Worm (Caenorhabditis elegans): ENCODE data around the gene C46H3.1.

C46H3.1 gene

DNA sequence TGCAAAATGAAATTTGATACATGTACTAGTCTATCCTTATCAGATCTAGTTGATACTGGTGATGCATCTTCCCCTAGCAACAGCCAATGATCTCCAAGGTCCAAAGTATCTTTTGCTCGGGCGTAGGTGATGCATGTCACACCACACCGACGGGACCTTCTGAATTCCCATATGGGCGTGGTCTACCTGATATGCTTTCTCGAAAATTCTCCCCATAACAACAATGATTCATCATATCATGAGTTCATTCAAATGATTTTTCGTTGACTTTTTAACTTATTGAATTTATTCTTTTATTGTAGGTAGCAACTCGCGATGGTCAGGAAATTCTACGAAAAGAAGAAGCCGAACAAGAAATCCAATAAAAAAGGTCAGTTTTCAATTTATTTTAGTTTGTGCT, at the start of gene C46H3.1:
TSS of gene C46H3.1 (plus strand) at position 301 of the 400 bp plus-strand sequence.
- no peak for TF ChIP-seq lin-32 (GFP tag; optimal IDR thresholded peaks at IDR 0.05)
- no peak for TF ChIP-seq drap-1 (GFP tag; optimal IDR thresholded peaks at IDR 0.05)
- no peak for TF ChIP-seq ces-1 (GFP tag; optimal IDR thresholded peaks at IDR 0.05)
- TF ChIP-seq ztf-11 (tag; optimal IDR thresholded peaks at IDR 0.05): no peak
- no peak for TF ChIP-seq ham-2 (GFP tag; optimal IDR thresholded peaks at IDR 0.05)
- no peak for TF ChIP-seq unc-120 (tag; optimal IDR thresholded peaks at IDR 0.05; ENCODE audit: poor library complexity, severe bottlenecking)
- TF ChIP-seq ceh-43 (GFP tag; optimal IDR thresholded peaks at IDR 0.05): no peak

DNA sequence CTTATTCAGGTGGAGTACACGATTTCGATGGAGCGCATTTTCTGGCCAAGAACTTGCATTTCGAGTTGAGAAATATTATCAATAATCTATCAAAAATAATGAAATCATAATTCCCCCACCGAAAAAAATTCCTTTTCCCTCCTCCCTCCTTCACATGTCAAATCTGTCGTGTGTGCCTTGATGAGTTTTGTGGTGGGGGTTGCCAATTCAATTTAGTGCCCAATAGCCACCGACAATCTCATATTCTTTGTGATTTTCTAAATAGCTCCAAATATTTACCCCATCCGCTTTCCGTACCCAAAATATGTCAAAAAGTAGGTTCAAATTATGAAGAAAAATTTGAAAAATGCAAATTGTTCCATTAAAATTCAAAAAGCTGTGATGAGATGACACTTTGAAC, 47.2 kb upstream of the C46H3.1 start, which contains the start of gene tmc-1:
TSS of gene tmc-1 (plus strand) at position 189 of the 400 bp plus-strand sequence.
- TF ChIP-seq mab-5 (tag; optimal IDR thresholded peaks at IDR 0.05) (no peak), mls-2 (tag; optimal IDR thresholded peaks at IDR 0.05) (no peak), ces-1 (GFP tag; optimal IDR thresholded peaks at IDR 0.05) (peak; percentile 61)

DNA sequence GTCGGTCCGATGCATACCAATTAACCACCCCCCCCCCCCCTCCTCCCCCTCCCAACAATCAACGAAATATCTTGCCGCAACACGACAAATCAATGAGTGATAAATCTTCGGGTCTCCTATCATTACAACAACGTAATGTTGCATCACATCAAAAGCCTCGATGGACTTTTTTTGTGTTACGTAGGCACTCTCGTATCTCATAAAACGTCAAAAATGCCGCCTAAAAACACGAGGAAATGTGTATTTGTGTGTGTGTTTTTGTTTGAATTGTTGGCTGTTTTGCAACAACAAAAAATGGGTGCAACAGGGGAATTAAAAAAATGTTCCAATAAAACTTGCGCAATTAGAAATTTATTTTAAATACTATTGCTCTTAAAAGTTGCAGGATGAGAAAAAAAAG, 42.0 kb upstream of the C46H3.1 start:
- no peak for TF ChIP-seq nhr-12 (tag; optimal IDR thresholded peaks at IDR 0.05)
- TF ChIP-seq lin-13 (tag; optimal IDR thresholded peaks at IDR 0.05): no peak
- no peak for TF ChIP-seq blmp-1 (tag; optimal IDR thresholded peaks at IDR 0.05)
- no peak for TF ChIP-seq M03D4.4 (tag; optimal IDR thresholded peaks at IDR 0.05)
- no peak for TF ChIP-seq mep-1 (tag; optimal IDR thresholded peaks at IDR 0.05)
- no peak for TF ChIP-seq mab-5 (tag; optimal IDR thresholded peaks at IDR 0.05)
- no peak for TF ChIP-seq lsy-2 (tag; optimal IDR thresholded peaks at IDR 0.05)
- TF ChIP-seq ztf-11 (tag; optimal IDR thresholded peaks at IDR 0.05): no peak
- TF ChIP-seq unc-120 (tag; optimal IDR thresholded peaks at IDR 0.05; ENCODE audit: poor library complexity, severe bottlenecking): peak; percentile 11

DNA sequence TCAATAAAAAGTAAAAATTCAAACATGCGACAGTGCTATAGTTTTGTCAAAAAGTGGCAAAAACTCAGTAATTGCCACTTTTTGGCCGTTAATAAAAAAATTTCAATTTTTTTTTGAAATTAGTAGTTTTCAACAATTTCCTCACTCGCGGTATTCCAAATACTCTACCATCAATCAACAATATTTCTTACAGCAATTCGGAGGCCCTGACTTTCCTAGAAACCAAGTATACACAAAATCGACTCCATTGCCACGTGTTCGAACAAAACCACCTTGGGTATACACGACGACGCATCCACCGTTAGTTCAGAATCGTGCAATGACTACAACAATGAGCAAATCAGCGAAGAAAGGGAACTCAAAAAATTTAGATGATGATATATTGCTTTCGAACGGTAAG, 37.6 kb upstream of the C46H3.1 start:
- no peak for TF ChIP-seq pha-4 (tag; optimal IDR thresholded peaks at IDR 0.05)
- TF ChIP-seq tbx-8 (GFP tag; optimal IDR thresholded peaks at IDR 0.05): no peak
- no peak for TF ChIP-seq ham-2 (GFP tag; optimal IDR thresholded peaks at IDR 0.05)
- TF ChIP-seq nhr-28 (tag; optimal IDR thresholded peaks at IDR 0.05): no peak
- no peak for TF ChIP-seq ztf-11 (tag; optimal IDR thresholded peaks at IDR 0.05)
- TF ChIP-seq cnd-1 (tag; optimal IDR thresholded peaks at IDR 0.05): no peak

DNA sequence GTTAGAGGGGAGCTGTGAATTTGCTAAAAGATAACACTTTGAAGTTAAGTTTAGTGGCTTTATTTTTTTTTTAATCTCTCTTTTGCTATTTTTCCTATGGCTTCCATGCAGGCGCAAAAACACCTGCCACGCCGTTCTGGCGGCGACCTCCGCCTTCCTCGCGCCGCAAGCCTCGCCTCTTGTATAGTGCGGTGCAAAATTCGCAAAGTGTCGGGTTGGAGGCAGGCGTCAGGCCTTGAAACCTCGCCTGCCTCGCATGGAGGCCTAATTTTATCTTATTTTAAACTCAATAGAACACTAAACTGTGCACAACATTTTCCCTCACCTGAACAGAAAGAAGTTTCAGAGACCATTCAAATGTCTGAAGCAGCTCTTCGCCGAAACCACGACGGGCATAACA, 37.2 kb upstream of the C46H3.1 start:
- TF ChIP-seq ztf-11 (tag; optimal IDR thresholded peaks at IDR 0.05) (no peak), mep-1 (tag; optimal IDR thresholded peaks at IDR 0.05) (no peak), flh-1 (GFP tag; optimal IDR thresholded peaks at IDR 0.05) (no peak), lsy-2 (tag; optimal IDR thresholded peaks at IDR 0.05) (no peak), mab-5 (tag; optimal IDR thresholded peaks at IDR 0.05) (no peak), nhr-237 (tag; optimal IDR thresholded peaks at IDR 0.05) (no peak), ham-2 (GFP tag; optimal IDR thresholded peaks at IDR 0.05) (no peak), tbx-8 (GFP tag; optimal IDR thresholded peaks at IDR 0.05) (no peak), drap-1 (GFP tag; optimal IDR thresholded peaks at IDR 0.05) (no peak), ceh-83 (GFP tag; optimal IDR thresholded peaks at IDR 0.05) (no peak), lin-13 (tag; optimal IDR thresholded peaks at IDR 0.05) (no peak), pha-4 (tag; optimal IDR thresholded peaks at IDR 0.05) (no peak), nhr-76 (tag; optimal IDR thresholded peaks at IDR 0.05) (no peak), lin-32 (GFP tag; optimal IDR thresholded peaks at IDR 0.05) (no peak), elt-3 (tag; optimal IDR thresholded peaks at IDR 0.05) (no peak), bed-3 (GFP tag; optimal IDR thresholded peaks at IDR 0.05) (no peak), unc-62 (GFP tag; optimal IDR thresholded peaks at IDR 0.05) (no peak), unc-120 (tag; optimal IDR thresholded peaks at IDR 0.05; ENCODE audit: poor library complexity, severe bottlenecking) (no peak), sem-2 (GFP tag; optimal IDR thresholded peaks at IDR 0.05) (no peak)

DNA sequence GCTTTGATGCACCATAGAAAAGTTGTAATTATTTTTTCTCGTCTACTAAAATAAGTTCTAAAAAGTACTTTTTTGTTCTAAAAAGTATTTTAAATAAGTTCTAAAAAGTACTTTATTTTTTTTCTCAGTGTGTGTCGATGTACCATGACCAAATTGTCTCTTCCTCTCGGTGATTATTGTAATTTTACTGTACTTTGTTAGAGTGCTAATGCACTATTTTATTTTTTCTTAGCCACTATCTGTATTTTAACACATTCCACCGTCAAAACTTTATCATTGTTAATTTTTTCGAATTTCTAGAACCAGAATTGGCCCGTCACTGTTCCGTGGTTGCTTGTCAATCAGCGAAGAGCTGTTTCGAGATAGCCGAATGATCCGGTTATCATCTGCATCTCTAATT, 29.2 kb upstream of the C46H3.1 start, which contains the start of gene hot-8:
TSS of gene hot-8 (plus strand) at position 301 of the 400 bp plus-strand sequence.
- no peak for TF ChIP-seq cnd-1 (tag; optimal IDR thresholded peaks at IDR 0.05)
- TF ChIP-seq drap-1 (GFP tag; optimal IDR thresholded peaks at IDR 0.05): no peak
- TF ChIP-seq blmp-1 (tag; optimal IDR thresholded peaks at IDR 0.05): no peak
- no peak for TF ChIP-seq nhr-237 (tag; optimal IDR thresholded peaks at IDR 0.05)
- TF ChIP-seq nhr-28 (tag; optimal IDR thresholded peaks at IDR 0.05): no peak
- TF ChIP-seq unc-39 (tag; optimal IDR thresholded peaks at IDR 0.05): no peak
- TF ChIP-seq unc-62 (GFP tag; optimal IDR thresholded peaks at IDR 0.05): no peak
- no peak for TF ChIP-seq pha-4 (tag; optimal IDR thresholded peaks at IDR 0.05)
- TF ChIP-seq lsy-2 (tag; optimal IDR thresholded peaks at IDR 0.05): no peak
- TF ChIP-seq snpc-4 (tag; optimal IDR thresholded peaks at IDR 0.05): no peak
